Fruit fly (Drosophila melanogaster): Measurements from ENCODE around the gene Sry-alpha.

DNA sequence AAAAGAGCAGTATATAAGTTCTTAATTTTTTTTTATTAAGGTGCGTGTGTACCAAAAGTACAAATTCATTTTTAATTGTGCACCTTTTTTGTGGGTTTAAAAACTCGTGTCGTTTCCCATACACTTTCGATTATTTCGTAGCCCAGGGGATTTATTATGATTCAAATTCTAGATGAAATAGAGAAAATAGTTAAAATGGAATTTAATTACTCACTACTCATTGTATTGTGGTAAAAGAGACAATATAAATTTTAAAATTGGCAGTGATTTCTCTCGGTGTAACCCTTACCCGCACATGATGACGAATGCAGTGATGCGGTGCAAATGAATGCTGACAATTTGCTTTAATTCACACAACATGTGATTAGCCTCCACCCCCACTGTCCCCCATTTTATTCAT lies 43.7 kb downstream of the Sry-alpha start:
- TF ChIP-seq CTCF (optimal IDR thresholded peaks at IDR 0.05): no peak
- no peak for TF ChIP-seq CG8478 (optimal IDR thresholded peaks at IDR 0.05)
